Fruit fly (Drosophila melanogaster) whole organism, embryonic: ENCODE measurements around the gene CG14650.

Experiments used
- ATbp ChIP-seq: fragments of 200-800 bp; sonication (Bioruptor generic); optimal IDR thresholded peaks from 2 replicates; lab custom pipeline; 2017; ENCODE audit warnings: missing biosample characterization, mild to moderate bottlenecking, missing genetic modification characterization, missing genetic modification reagents
- Adf1 ChIP-seq: fragments of 200-800 bp; sonication (Bioruptor generic); IDR thresholded peaks from 2 replicates; pipeline ENCODE4 v1.3.6; 2022; ENCODE audit warnings: missing biosample characterization, missing genetic modification characterization
- BtbVII ChIP-seq: fragments of 200-800 bp; sonication (Bioruptor generic); optimal IDR thresholded peaks from 3 replicates; lab custom pipeline; 2017; ENCODE audit warnings: missing biosample characterization, mild to moderate bottlenecking, missing genetic modification characterization
- CG11085 ChIP-seq: fragments of 200-800 bp; sonication (Bioruptor generic); IDR thresholded peaks from 2 replicates; pipeline ENCODE4 v1.3.6; 2022; ENCODE audit warnings: missing biosample characterization, missing genetic modification characterization
- CG12219 ChIP-seq: fragments of 200-800 bp; sonication (Bioruptor generic); optimal IDR thresholded peaks from 3 replicates; lab custom pipeline; 2018; ENCODE audit warnings: missing biosample characterization, mild to moderate bottlenecking, missing genetic modification characterization
- CG13287 ChIP-seq: fragments of 200-800 bp; sonication (Bioruptor generic); IDR thresholded peaks from 2 replicates; pipeline ENCODE4 v1.3.6; 2022; ENCODE audit warnings: missing biosample characterization, missing genetic modification characterization; ENCODE audit not compliant: partially characterized antibody
- CG14441 ChIP-seq: fragments of 200-800 bp; sonication (Bioruptor generic); IDR thresholded peaks from 2 replicates; pipeline ENCODE4 v1.3.6; 2022; ENCODE audit warnings: missing biosample characterization, missing genetic modification characterization
- CG14667 ChIP-seq: fragments of 200-800 bp; sonication (Bioruptor generic); IDR thresholded peaks from 2 replicates; pipeline ENCODE4 v1.3.6; 2022; ENCODE audit warnings: missing biosample characterization, missing genetic modification characterization
- CG15073 ChIP-seq: fragments of 200-800 bp; sonication (Bioruptor generic); optimal IDR thresholded peaks from 2 replicates; lab custom pipeline; 2016; ENCODE audit warnings: missing biosample characterization, missing genetic modification characterization
- CG17328 ChIP-seq: fragments of 200-800 bp; sonication (Bioruptor generic); IDR thresholded peaks from 2 replicates; pipeline ENCODE4 v1.3.6; 2022; ENCODE audit warnings: missing biosample characterization, missing genetic modification characterization
- CG18599 ChIP-seq: fragments of 200-800 bp; sonication (Bioruptor generic); optimal IDR thresholded peaks from 3 replicates; lab custom pipeline; 2017; ENCODE audit warnings: missing biosample characterization, missing genetic modification characterization, mild to moderate bottlenecking, moderate library complexity, missing genetic modification reagents
- CG2120 ChIP-seq: fragments of 200-800 bp; sonication (Bioruptor generic); optimal IDR thresholded peaks from 3 replicates; lab custom pipeline; 2016; ENCODE audit warnings: missing biosample characterization, missing genetic modification characterization
- CG6254 ChIP-seq: fragments of 200-800 bp; sonication (Bioruptor generic); optimal IDR thresholded peaks from 3 replicates; lab custom pipeline; 2017; ENCODE audit warnings: mild to moderate bottlenecking, missing biosample characterization, missing genetic modification reagents, missing genetic modification characterization
- CG6854 ChIP-seq: fragments of 200-800 bp; sonication (Bioruptor generic); optimal IDR thresholded peaks from 3 replicates; lab custom pipeline; 2017; ENCODE audit warnings: missing biosample characterization, mild to moderate bottlenecking, missing genetic modification characterization
- CG8388 ChIP-seq: fragments of 200-800 bp; sonication (Bioruptor generic); optimal IDR thresholded peaks from 2 replicates; lab custom pipeline; 2019; ENCODE audit warnings: missing biosample characterization, mild to moderate bottlenecking, missing genetic modification characterization, moderate library complexity
- CG9797 ChIP-seq: fragments of 200-800 bp; sonication (Bioruptor generic); optimal IDR thresholded peaks from 3 replicates; lab custom pipeline; 2018; ENCODE audit warnings: missing biosample characterization, mild to moderate bottlenecking, missing genetic modification characterization
- CTCF ChIP-seq: fragments of 200-800 bp; sonication (Bioruptor generic); optimal IDR thresholded peaks from 2 replicates; lab custom pipeline; 2017; ENCODE audit warnings: missing biosample characterization, mild to moderate bottlenecking, missing genetic modification characterization, moderate library complexity
- Dbx ChIP-seq: fragments of 200-800 bp; sonication (Bioruptor generic); IDR thresholded peaks from 3 replicates; pipeline ENCODE4 v1.3.6; 2022; ENCODE audit warnings: missing biosample characterization, missing genetic modification characterization
- Deaf1 ChIP-seq: fragments of 200-800 bp; optimal IDR thresholded peaks from 3 replicates; lab custom pipeline; 2019; ENCODE audit warnings: missing biosample characterization, mild to moderate bottlenecking, missing genetic modification characterization, moderate library complexity
- Dll ChIP-seq: fragments of 200-800 bp; sonication (Bioruptor generic); IDR thresholded peaks from 4 replicates; pipeline ENCODE4 v1.3.6; 2022; ENCODE audit warnings: missing biosample characterization, missing genetic modification characterization; ENCODE audit not compliant: partially characterized antibody
- Fer3 ChIP-seq: fragments of 200-800 bp; sonication (Bioruptor generic); optimal IDR thresholded peaks from 2 replicates; lab custom pipeline; 2018; ENCODE audit warnings: missing biosample characterization, mild to moderate bottlenecking, missing genetic modification characterization, moderate library complexity
- MTF-1 ChIP-seq: fragments of 200-800 bp; sonication (Bioruptor generic); optimal IDR thresholded peaks from 2 replicates; lab custom pipeline; 2018; ENCODE audit warnings: missing biosample characterization, mild to moderate bottlenecking, missing genetic modification characterization, borderline replicate concordance
- NfI ChIP-seq: fragments of 200-800 bp; sonication (Bioruptor generic); optimal IDR thresholded peaks from 3 replicates; lab custom pipeline; 2018; ENCODE audit warnings: missing biosample characterization, mild to moderate bottlenecking, missing genetic modification characterization, moderate library complexity
- Opbp ChIP-seq: fragments of 200-800 bp; sonication (Bioruptor generic); IDR thresholded peaks from 3 replicates; pipeline ENCODE4 v1.3.6; 2022; ENCODE audit warnings: missing biosample characterization, missing genetic modification characterization; ENCODE audit not compliant: partially characterized antibody
- Scr ChIP-seq: fragments of 200-800 bp; sonication (Bioruptor generic); IDR thresholded peaks from 2 replicates; pipeline ENCODE4 v1.3.6; 2022; ENCODE audit warnings: missing biosample characterization, missing genetic modification characterization; ENCODE audit not compliant: partially characterized antibody
- Sin3A ChIP-seq: fragments of >200 bp; optimal IDR thresholded peaks from 2 replicates; lab custom pipeline; 2018
- Six4 ChIP-seq: fragments of 200-800 bp; sonication (Bioruptor generic); optimal IDR thresholded peaks from 2 replicates; lab custom pipeline; 2016; ENCODE audit warnings: missing biosample characterization, missing genetic modification characterization
- Vsx1 ChIP-seq: fragments of 200-800 bp; sonication (Bioruptor generic); optimal IDR thresholded peaks from 2 replicates; lab custom pipeline; 2017; ENCODE audit warnings: missing biosample characterization, mild to moderate bottlenecking, missing genetic modification characterization, missing genetic modification reagents
- ato ChIP-seq: fragments of 200-800 bp; sonication (Bioruptor generic); IDR thresholded peaks from 2 replicates; pipeline ENCODE4 v1.3.6; 2022; ENCODE audit warnings: missing biosample characterization, missing genetic modification characterization; ENCODE audit not compliant: partially characterized antibody
- chif ChIP-seq, 2 experiments: fragments of 200-800 bp; sonication (Bioruptor generic); optimal IDR thresholded peaks; 3 replicates each; lab custom pipeline; 2016; ENCODE audit warnings: missing biosample characterization in 2 of 2, missing genetic modification characterization in 2 of 2
- chn ChIP-seq: fragments of 200-800 bp; sonication (Bioruptor generic); optimal IDR thresholded peaks from 2 replicates; lab custom pipeline; 2016; ENCODE audit warnings: missing biosample characterization, missing genetic modification characterization
- dan ChIP-seq: fragments of 200-800 bp; sonication (Bioruptor generic); IDR thresholded peaks from 2 replicates; pipeline ENCODE4 v1.3.6; 2022; ENCODE audit warnings: missing biosample characterization, missing genetic modification characterization
- dm ChIP-seq: fragments of 200-800 bp; sonication (Bioruptor generic); optimal IDR thresholded peaks from 3 replicates; lab custom pipeline; 2016; ENCODE audit warnings: missing biosample characterization, missing genetic modification characterization
- dmrt11E ChIP-seq: fragments of 200-800 bp; sonication (Bioruptor generic); optimal IDR thresholded peaks from 3 replicates; lab custom pipeline; 2018; ENCODE audit warnings: missing biosample characterization, mild to moderate bottlenecking, missing genetic modification characterization, moderate library complexity
- fu2 ChIP-seq: fragments of 200-800 bp; sonication (Bioruptor generic); optimal IDR thresholded peaks from 2 replicates; lab custom pipeline; 2016; ENCODE audit warnings: missing biosample characterization, missing genetic modification characterization
- gem ChIP-seq: fragments of 200-800 bp; sonication (Bioruptor generic); optimal IDR thresholded peaks from 2 replicates; lab custom pipeline; 2019; ENCODE audit warnings: missing biosample characterization, mild to moderate bottlenecking, missing genetic modification characterization, moderate library complexity
- grn ChIP-seq: fragments of 200-800 bp; sonication (Bioruptor generic); optimal IDR thresholded peaks from 3 replicates; lab custom pipeline; 2017; ENCODE audit warnings: missing biosample characterization, missing genetic modification characterization
- her ChIP-seq: fragments of 200-800 bp; sonication (Bioruptor generic); optimal IDR thresholded peaks from 2 replicates; lab custom pipeline; 2016; ENCODE audit warnings: missing biosample characterization, missing genetic modification characterization
- kay ChIP-seq: fragments of 200-800 bp; sonication (Bioruptor generic); optimal IDR thresholded peaks from 2 replicates; lab custom pipeline; 2016; ENCODE audit warnings: missing biosample characterization, missing genetic modification characterization
- lab ChIP-seq: fragments of 200-800 bp; sonication (Bioruptor generic); optimal IDR thresholded peaks from 3 replicates; lab custom pipeline; 2017; ENCODE audit warnings: missing biosample characterization, missing genetic modification characterization, mild to moderate bottlenecking, moderate library complexity, missing genetic modification reagents
- lilli ChIP-seq: fragments of 200-800 bp; sonication (Bioruptor generic); optimal IDR thresholded peaks from 3 replicates; lab custom pipeline; 2016; ENCODE audit warnings: missing biosample characterization, missing genetic modification characterization
- mirr ChIP-seq: fragments of 200-800 bp; sonication (Bioruptor generic); optimal IDR thresholded peaks from 3 replicates; lab custom pipeline; 2018; ENCODE audit warnings: missing biosample characterization, mild to moderate bottlenecking, missing genetic modification characterization
- mld ChIP-seq: fragments of 200-800 bp; sonication (Bioruptor generic); IDR thresholded peaks from 3 replicates; pipeline ENCODE4 v1.3.6; 2022; ENCODE audit warnings: missing biosample characterization, missing genetic modification characterization; ENCODE audit not compliant: partially characterized antibody
- psq ChIP-seq: fragments of 200-800 bp; sonication (Bioruptor generic); optimal IDR thresholded peaks from 2 replicates; lab custom pipeline; 2017; ENCODE audit warnings: missing biosample characterization, missing genetic modification characterization
- shn ChIP-seq: fragments of 200-800 bp; sonication (Bioruptor generic); optimal IDR thresholded peaks from 3 replicates; lab custom pipeline; 2016; ENCODE audit warnings: missing biosample characterization, missing genetic modification characterization
- sob ChIP-seq: fragments of 200-800 bp; sonication (Bioruptor generic); IDR thresholded peaks from 2 replicates; pipeline ENCODE4 v1.3.6; 2022; ENCODE audit warnings: missing biosample characterization, missing genetic modification characterization
- trem ChIP-seq: fragments of 200-800 bp; optimal IDR thresholded peaks from 3 replicates; lab custom pipeline; 2019; ENCODE audit warnings: missing biosample characterization, mild to moderate bottlenecking, missing genetic modification characterization, moderate library complexity
- wor ChIP-seq: fragments of 200-800 bp; sonication (Bioruptor generic); IDR thresholded peaks from 2 replicates; pipeline ENCODE4 v1.3.6; 2022; ENCODE audit warnings: missing biosample characterization, missing genetic modification characterization
- yki ChIP-seq: fragments of >200 bp; optimal IDR thresholded peaks from 3 replicates; lab custom pipeline; 2018
- zfh1 ChIP-seq: fragments of 200-800 bp; sonication (Bioruptor generic); IDR thresholded peaks from 3 replicates; pipeline ENCODE4 v1.3.6; 2022; ENCODE audit warnings: missing biosample characterization, missing genetic modification characterization

CG14650 gene

dm6 chr3R:4471047-4471751 is 34.0 kb downstream of the CG14650 start (continued):
- TF ChIP-seq CTCF (GFP tag; lab: Kevin White, UChicago) (no peak), trem (tag; lab: Kevin White, UChicago) (no peak), gem (no peak), Dll (GFP tag; lab: Robert Waterston, UW) (no peak), CG11085 (GFP tag; lab: Robert Waterston, UW) (no peak), Adf1 (peak; percentile 70; the same call in 1 of the 2 replicates), mld (GFP tag; lab: Robert Waterston, UW) (no peak), fu2 (no peak), Opbp (GFP tag; lab: Robert Waterston, UW) (no peak), CG12219 (GFP tag; lab: Kevin White, UChicago) (no peak), CG6254 (GFP tag; lab: Kevin White, UChicago) (no peak), ATbp (no peak), dan (GFP tag; lab: Robert Waterston, UW) (no peak), mirr (GFP tag; lab: Kevin White, UChicago) (peak; percentile 74), yki (lab: Kevin White, UChicago) (no peak), CG13287 (GFP tag; lab: Robert Waterston, UW) (0 out of 2 replicates have a peak, but pooled peaks have one; percentile 17), CG14667 (GFP tag; lab: Robert Waterston, UW) (no peak), zfh1 (GFP tag; lab: Robert Waterston, UW) (no peak), CG15073 (GFP tag; lab: Kevin White, UChicago) (no peak), MTF-1 (GFP tag; lab: Kevin White, UChicago) (no peak), CG6854 (GFP tag; lab: Kevin White, UChicago) (peak; percentile 36), BtbVII (GFP tag; lab: Kevin White, UChicago) (peak; percentile 12), grn (GFP tag; lab: Kevin White, UChicago) (peak; percentile 73), CG18599 (GFP tag; lab: Kevin White, UChicago) (peak; percentile 43), Fer3 (tag; lab: Kevin White, UChicago) (peak; percentile 27), kay (peak; percentile 41), dm (GFP tag; lab: Kevin White, UChicago) (peak; percentile 1), lilli (peak; percentile 8), Vsx1 (GFP tag; lab: Kevin White, UChicago) (peak; percentile 40), Scr (GFP tag; lab: Robert Waterston, UW) (0 out of 2 replicates have a peak, but pooled peaks have one; percentile 18), NfI (GFP tag; lab: Kevin White, UChicago) (no peak), wor (GFP tag; lab: Robert Waterston, UW) (no peak), shn (GFP tag; lab: Kevin White, UChicago) (peak; percentile 16), ato (GFP tag; lab: Robert Waterston, UW) (no peak), CG17328 (GFP tag; lab: Robert Waterston, UW) (0 out of 2 replicates have a peak, but pooled peaks have one; percentile 11), Deaf1 (peak; percentile 95), CG9797 (GFP tag; lab: Kevin White, UChicago) (no peak), her (no peak), dmrt11E (tag; lab: Kevin White, UChicago) (no peak), CG14441 (GFP tag; lab: Robert Waterston, UW) (no peak), chif (GFP tag; optimal IDR thresholded peaks at IDR 0.05; lab: Kevin White, UChicago) (no peak), psq (GFP tag; lab: Kevin White, UChicago) (no peak), Sin3A (lab: Kevin White, UChicago) (no peak), sob (GFP tag; lab: Robert Waterston, UW) (no peak), Six4 (GFP tag; lab: Kevin White, UChicago) (no peak), Dbx (GFP tag; lab: Robert Waterston, UW) (peak; percentile 50; the same call in 1 of the 3 replicates), CG2120 (GFP tag; lab: Kevin White, UChicago) (no peak), lab (peak; percentile 74), chn (GFP tag; lab: Kevin White, UChicago) (no peak), CG8388 (no peak)
